Fruit fly (Drosophila melanogaster) whole organism, embryonic: ENCODE results near the gene Reg-2.

ENCODE experiments used
- Asciz ChIP-seq: fragments of 200-800 bp; sonication (Bioruptor generic); optimal IDR thresholded peaks from 2 replicates; lab custom pipeline; 2017; ENCODE audit warnings: missing biosample characterization, mild to moderate bottlenecking, missing genetic modification characterization, missing genetic modification reagents
- Atf3 ChIP-seq: fragments of 200-800 bp; sonication (Bioruptor generic); optimal IDR thresholded peaks from 3 replicates; lab custom pipeline; 2016; ENCODE audit warnings: missing biosample characterization, missing genetic modification characterization
- Blimp-1 ChIP-seq: fragments of 200-800 bp; sonication (Bioruptor generic); optimal IDR thresholded peaks from 3 replicates; lab custom pipeline; 2018; ENCODE audit warnings: missing biosample characterization, missing genetic modification characterization, mild to moderate bottlenecking, moderate library complexity, missing genetic modification reagents
- CG10147 ChIP-seq: fragments of 200-800 bp; sonication (Bioruptor generic); optimal IDR thresholded peaks from 2 replicates; lab custom pipeline; 2019; ENCODE audit warnings: missing biosample characterization, mild to moderate bottlenecking, missing genetic modification characterization, moderate library complexity
- CG10979 ChIP-seq: fragments of 200-800 bp; sonication (Bioruptor generic); optimal IDR thresholded peaks from 2 replicates; lab custom pipeline; 2018; ENCODE audit warnings: missing biosample characterization, mild to moderate bottlenecking, missing genetic modification characterization, moderate library complexity
- CG11085 ChIP-seq: fragments of 200-800 bp; sonication (Bioruptor generic); IDR thresholded peaks from 2 replicates; pipeline ENCODE4 v1.3.6; 2022; ENCODE audit warnings: missing biosample characterization, missing genetic modification characterization
- CG12155 ChIP-seq: fragments of 200-800 bp; sonication (Bioruptor generic); optimal IDR thresholded peaks from 3 replicates; lab custom pipeline; 2016; ENCODE audit warnings: missing biosample characterization, missing genetic modification characterization
- CG12744 ChIP-seq: fragments of 200-800 bp; sonication (Bioruptor generic); optimal IDR thresholded peaks from 2 replicates; lab custom pipeline; 2016; ENCODE audit warnings: missing biosample characterization, missing genetic modification characterization
- CG13123 ChIP-seq: fragments of 200-800 bp; sonication (Bioruptor generic); optimal IDR thresholded peaks from 2 replicates; lab custom pipeline; 2016; ENCODE audit warnings: missing biosample characterization, missing genetic modification characterization
- CG13424 ChIP-seq: fragments of 200-800 bp; sonication (Bioruptor generic); optimal IDR thresholded peaks from 2 replicates; lab custom pipeline; 2019; ENCODE audit warnings: missing biosample characterization, mild to moderate bottlenecking, missing genetic modification characterization, moderate library complexity
- CG18262 ChIP-seq: fragments of 200-800 bp; optimal IDR thresholded peaks from 3 replicates; lab custom pipeline; 2019; ENCODE audit warnings: missing biosample characterization, mild to moderate bottlenecking, missing genetic modification characterization, moderate library complexity
- CG2202 ChIP-seq: fragments of 200-800 bp; sonication (Bioruptor generic); optimal IDR thresholded peaks from 2 replicates; lab custom pipeline; 2018; ENCODE audit warnings: missing biosample characterization, mild to moderate bottlenecking, missing genetic modification characterization
- CG2712 ChIP-seq: fragments of 200-800 bp; optimal IDR thresholded peaks from 3 replicates; lab custom pipeline; 2019; ENCODE audit warnings: missing biosample characterization, mild to moderate bottlenecking, missing genetic modification characterization, moderate library complexity
- CG30403 ChIP-seq: fragments of 200-800 bp; sonication (Bioruptor generic); optimal IDR thresholded peaks from 3 replicates; lab custom pipeline; 2016; ENCODE audit warnings: missing biosample characterization, missing genetic modification characterization
- CG8388 ChIP-seq: fragments of 200-800 bp; sonication (Bioruptor generic); optimal IDR thresholded peaks from 2 replicates; lab custom pipeline; 2019; ENCODE audit warnings: missing biosample characterization, mild to moderate bottlenecking, missing genetic modification characterization, moderate library complexity
- D ChIP-seq, 2 experiments: fragments of 200-800 bp in 1 of 2; fragments of >200 bp in 1 of 2; sonication (Bioruptor generic) in 1 of 2; optimal IDR thresholded peaks; 2 replicates in 1 of 2; 3 replicates in 1 of 2; lab custom pipeline; 2017; ENCODE audit warnings: mild to moderate bottlenecking in 1 of 2, missing biosample characterization in 1 of 2, missing genetic modification characterization in 1 of 2, missing genetic modification reagents in 1 of 2
- Dbx ChIP-seq: fragments of 200-800 bp; sonication (Bioruptor generic); IDR thresholded peaks from 3 replicates; pipeline ENCODE4 v1.3.6; 2022; ENCODE audit warnings: missing biosample characterization, missing genetic modification characterization
- Dp ChIP-seq: fragments of 200-800 bp; sonication (Bioruptor generic); optimal IDR thresholded peaks from 2 replicates; lab custom pipeline; 2018; ENCODE audit warnings: missing biosample characterization, mild to moderate bottlenecking, missing genetic modification characterization, moderate library complexity
- Drgx ChIP-seq: fragments of 200-800 bp; sonication (Bioruptor generic); IDR thresholded peaks from 2 replicates; pipeline ENCODE4 v1.3.6; 2022; ENCODE audit warnings: missing biosample characterization, missing genetic modification characterization
- Ets65A ChIP-seq: fragments of 200-800 bp; sonication (Bioruptor generic); peaks from one replicate; lab custom pipeline; 2016; ENCODE audit warnings: missing biosample characterization, missing genetic modification characterization
- Fer1 ChIP-seq: fragments of 200-800 bp; sonication (Bioruptor generic); optimal IDR thresholded peaks from 2 replicates; lab custom pipeline; 2017; ENCODE audit warnings: missing biosample characterization, mild to moderate bottlenecking, missing genetic modification characterization
- Gug ChIP-seq: fragments of 200-800 bp; sonication (Bioruptor generic); IDR thresholded peaks from 4 replicates; pipeline ENCODE4 v1.3.6; 2022; ENCODE audit warnings: missing biosample characterization, missing genetic modification characterization
- Hmr ChIP-seq: fragments of 200-800 bp; sonication (Bioruptor generic); optimal IDR thresholded peaks from 3 replicates; lab custom pipeline; 2017; ENCODE audit warnings: mild to moderate bottlenecking, missing biosample characterization, missing genetic modification reagents, missing genetic modification characterization
- Med ChIP-seq: fragments of 200-800 bp; sonication (Bioruptor generic); peaks from one replicate; lab custom pipeline; 2016; ENCODE audit warnings: missing biosample characterization, missing genetic modification characterization, mild to moderate bottlenecking, inconsistent platforms, moderate library complexity
- NFAT ChIP-seq: fragments of 200-800 bp; sonication (Bioruptor generic); IDR thresholded peaks from 2 replicates; pipeline ENCODE4 v1.3.6; 2022; ENCODE audit warnings: missing biosample characterization, missing genetic modification characterization
- Sox102F ChIP-seq: fragments of 200-800 bp; sonication (Bioruptor generic); optimal IDR thresholded peaks from 2 replicates; lab custom pipeline; 2018; ENCODE audit warnings: missing biosample characterization, mild to moderate bottlenecking, missing genetic modification characterization, moderate library complexity
- Ssrp ChIP-seq: fragments of 200-800 bp; sonication (Bioruptor generic); optimal IDR thresholded peaks from 2 replicates; lab custom pipeline; 2018; ENCODE audit warnings: missing biosample characterization, mild to moderate bottlenecking, missing genetic modification characterization, moderate library complexity
- ab ChIP-seq: fragments of 200-800 bp; sonication (Bioruptor generic); optimal IDR thresholded peaks from 2 replicates; lab custom pipeline; 2016; ENCODE audit warnings: missing biosample characterization, missing genetic modification characterization
- az2 ChIP-seq: fragments of 200-800 bp; sonication (Bioruptor generic); optimal IDR thresholded peaks from 3 replicates; lab custom pipeline; 2016; ENCODE audit warnings: missing biosample characterization, missing genetic modification characterization
- bab2 ChIP-seq: fragments of 200-800 bp; sonication (Bioruptor generic); optimal IDR thresholded peaks from 2 replicates; lab custom pipeline; 2016; ENCODE audit warnings: missing biosample characterization, missing genetic modification characterization
- bsh ChIP-seq, 2 experiments: fragments of 200-800 bp; sonication (Bioruptor generic); optimal IDR thresholded peaks; 2 replicates each; lab custom pipeline; 2017 to 2018; ENCODE audit warnings: mild to moderate bottlenecking in 2 of 2, missing biosample characterization in 2 of 2, missing genetic modification characterization in 2 of 2, moderate library complexity in 1 of 2
- chif ChIP-seq, 2 experiments: fragments of 200-800 bp; sonication (Bioruptor generic); optimal IDR thresholded peaks; 3 replicates each; lab custom pipeline; 2016; ENCODE audit warnings: missing biosample characterization in 2 of 2, missing genetic modification characterization in 2 of 2
- chinmo ChIP-seq: fragments of 200-800 bp; sonication (Bioruptor generic); IDR thresholded peaks from 4 replicates; pipeline ENCODE4 v1.3.6; 2022; ENCODE audit warnings: missing biosample characterization, missing genetic modification characterization; ENCODE audit not compliant: partially characterized antibody
- fd64A ChIP-seq: fragments of 200-800 bp; sonication (Bioruptor generic); optimal IDR thresholded peaks from 3 replicates; lab custom pipeline; 2018; ENCODE audit warnings: missing biosample characterization, mild to moderate bottlenecking, missing genetic modification characterization
- gt ChIP-seq: fragments of 200-800 bp; sonication (Bioruptor generic); IDR thresholded peaks from 2 replicates; pipeline ENCODE4 v1.3.6; 2022; ENCODE audit warnings: missing biosample characterization, missing genetic modification characterization
- h ChIP-seq: fragments of >200 bp; optimal IDR thresholded peaks from 2 replicates; lab custom pipeline; 2017
- lmd ChIP-seq: fragments of 200-800 bp; sonication (Bioruptor generic); IDR thresholded peaks from 2 replicates; pipeline ENCODE4 v1.3.6; 2022; ENCODE audit warnings: missing biosample characterization, missing genetic modification characterization
- lola ChIP-seq, 3 experiments: fragments of >200 bp in 2 of 3; fragments of 200-800 bp in 1 of 3; sonication (Bioruptor generic) in 1 of 3; optimal IDR thresholded peaks; 2 replicates each; lab custom pipeline; 2017 to 2019; ENCODE audit warnings: missing biosample characterization in 3 of 3, missing genetic modification characterization in 3 of 3, mild to moderate bottlenecking in 1 of 3, moderate library complexity in 1 of 3
- nmo ChIP-seq: fragments of 200-800 bp; sonication (Bioruptor generic); optimal IDR thresholded peaks from 2 replicates; lab custom pipeline; 2018; ENCODE audit warnings: missing biosample characterization, mild to moderate bottlenecking, missing genetic modification characterization, moderate library complexity
- onecut ChIP-seq: fragments of 200-800 bp; sonication (Bioruptor generic); IDR thresholded peaks from 2 replicates; pipeline ENCODE4 v1.3.6; 2022; ENCODE audit warnings: missing biosample characterization, missing genetic modification characterization
- psq ChIP-seq: fragments of 200-800 bp; sonication (Bioruptor generic); optimal IDR thresholded peaks from 2 replicates; lab custom pipeline; 2017; ENCODE audit warnings: missing biosample characterization, missing genetic modification characterization
- row ChIP-seq: fragments of 200-800 bp; sonication (Bioruptor generic); IDR thresholded peaks from 3 replicates; pipeline ENCODE4 v1.3.6; 2022; ENCODE audit warnings: missing biosample characterization, missing genetic modification characterization
- sens ChIP-seq: fragments of 200-800 bp; sonication (Bioruptor generic); peaks from one replicate; lab custom pipeline; 2016; ENCODE audit warnings: missing biosample characterization, missing genetic modification characterization
- sima ChIP-seq: fragments of 200-800 bp; sonication (Bioruptor generic); optimal IDR thresholded peaks from 2 replicates; lab custom pipeline; 2016; ENCODE audit warnings: missing biosample characterization, missing genetic modification characterization
- toy ChIP-seq: fragments of 200-800 bp; sonication (Bioruptor generic); IDR thresholded peaks from 2 replicates; pipeline ENCODE4 v1.3.6; 2022; ENCODE audit warnings: missing biosample characterization, missing genetic modification characterization
- zf30C ChIP-seq: fragments of 200-800 bp; sonication (Bioruptor generic); optimal IDR thresholded peaks from 3 replicates; lab custom pipeline; 2018; ENCODE audit warnings: missing biosample characterization, mild to moderate bottlenecking, missing genetic modification characterization
- zfh1 ChIP-seq: fragments of 200-800 bp; sonication (Bioruptor generic); IDR thresholded peaks from 3 replicates; pipeline ENCODE4 v1.3.6; 2022; ENCODE audit warnings: missing biosample characterization, missing genetic modification characterization

Reg-2 gene

DNA sequence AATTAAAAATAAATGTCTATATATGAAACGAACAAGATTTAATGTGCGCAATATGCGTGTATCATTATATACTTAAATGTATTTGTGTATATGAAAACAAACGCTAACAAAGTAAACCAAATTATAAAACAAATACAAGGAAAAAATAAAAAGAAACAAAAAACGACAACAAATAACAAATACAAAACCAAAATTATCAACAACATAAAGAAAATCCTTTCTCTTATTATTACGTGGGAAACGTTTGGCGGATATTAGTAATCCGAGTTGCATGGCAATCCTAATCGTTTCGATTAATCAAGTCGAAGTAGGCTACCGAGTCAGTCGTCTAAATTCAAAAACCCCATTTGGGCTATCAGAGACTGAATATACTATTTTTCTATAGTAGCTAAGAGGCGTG lies 25.3 kb downstream of the Reg-2 start, which contains the start of gene Ppm1:
TSS of gene Ppm1 (plus strand) at position 301 of the 400 bp plus-strand sequence.
- no peak for TF ChIP-seq gt (GFP tag; lab: Robert Waterston, UW)
- no peak for TF ChIP-seq CG12744 (GFP tag; lab: Kevin White, UChicago)
- no peak for TF ChIP-seq Dp (GFP tag; lab: Kevin White, UChicago)
- TF ChIP-seq zfh1 (GFP tag; lab: Robert Waterston, UW): no peak
- no peak for TF ChIP-seq chinmo (GFP tag; lab: Robert Waterston, UW)
- no peak for TF ChIP-seq Blimp-1 (GFP tag; lab: Kevin White, UChicago)
- no peak for TF ChIP-seq Gug
- no peak for TF ChIP-seq Dbx
- no peak for TF ChIP-seq CG13123 (GFP tag; lab: Kevin White, UChicago)
- no peak for TF ChIP-seq ab (GFP tag; lab: Kevin White, UChicago)
- TF ChIP-seq Ssrp: no peak
- no peak for TF ChIP-seq toy (GFP tag; lab: Robert Waterston, UW)
- no peak for TF ChIP-seq Hmr (GFP tag; lab: Kevin White, UChicago)
- no peak for TF ChIP-seq lmd (GFP tag; lab: Robert Waterston, UW)

- TF ChIP-seq CG10147 (GFP tag; lab: Kevin White, UChicago) (no peak), Med (GFP tag; lab: Kevin White, UChicago) (peak; percentile 54), h (lab: Kevin White, UChicago) (peak; percentile 8), CG11085 (no peak), chif (GFP tag; optimal IDR thresholded peaks at IDR 0.05; lab: Kevin White, UChicago) (no peak), Fer1 (GFP tag; lab: Kevin White, UChicago) (no peak)
These were observed 33.4 kb downstream of the Reg-2 start for dm6 chr3L:572940-573339.

- TF ChIP-seq bab2 (GFP tag; lab: Kevin White, UChicago) (peak; percentile 16), CG18262 (tag; lab: Kevin White, UChicago) (peak; percentile 41), Asciz (GFP tag; lab: Kevin White, UChicago) (peak; percentile 46), onecut (GFP tag; lab: Robert Waterston, UW) (peak; percentile 7; the same call in 1 of the 2 replicates), row (GFP tag; lab: Robert Waterston, UW) (0 out of 3 replicates have a peak, but pooled peaks have one; percentile 14), az2 (GFP tag; lab: Kevin White, UChicago) (peak; percentile 21), CG10979 (tag; lab: Kevin White, UChicago) (peak; percentile 57), D (optimal IDR thresholded peaks at IDR 0.05; lab: Kevin White, UChicago) (no peak), D (GFP tag; optimal IDR thresholded peaks at IDR 0.05; lab: Kevin White, UChicago) (peak; percentile 15), Atf3 (no peak), sima (GFP tag; lab: Kevin White, UChicago) (no peak), NFAT (GFP tag; lab: Robert Waterston, UW) (no peak), psq (GFP tag; lab: Kevin White, UChicago) (no peak), Drgx (peak; percentile 75), Ets65A (GFP tag; lab: Kevin White, UChicago) (no peak), CG8388 (GFP tag; lab: Kevin White, UChicago) (peak; percentile 30), zf30C (GFP tag; lab: Kevin White, UChicago) (peak; percentile 16), CG2712 (tag; lab: Kevin White, UChicago) (peak; percentile 40), lola (GFP tag; optimal IDR thresholded peaks at IDR 0.05; lab: Kevin White, UChicago) (peak in 1 of 3 experiments; percentile 54), chif (GFP tag; optimal IDR thresholded peaks at IDR 0.05; lab: Kevin White, UChicago) (peak in 1 of 2 experiments; percentile 10), sens (peak; percentile 90), fd64A (GFP tag; lab: Kevin White, UChicago) (no peak), CG30403 (GFP tag; lab: Kevin White, UChicago) (peak; percentile 16), CG2202 (no peak), nmo (GFP tag; lab: Kevin White, UChicago) (peak; percentile 56), bsh (GFP tag; optimal IDR thresholded peaks at IDR 0.05; lab: Kevin White, UChicago) (peak; percentile 59 to 87), CG12155 (GFP tag; lab: Kevin White, UChicago) (no peak), Sox102F (no peak), CG13424 (tag; lab: Kevin White, UChicago) (peak; percentile 12)
These were observed 40.3 kb downstream of the Reg-2 start for dm6 chr3L:565964-566627.
